Worm (Caenorhabditis elegans): ENCODE data around the gene eif-1.A.

Gene eif-1.A

DNA sequence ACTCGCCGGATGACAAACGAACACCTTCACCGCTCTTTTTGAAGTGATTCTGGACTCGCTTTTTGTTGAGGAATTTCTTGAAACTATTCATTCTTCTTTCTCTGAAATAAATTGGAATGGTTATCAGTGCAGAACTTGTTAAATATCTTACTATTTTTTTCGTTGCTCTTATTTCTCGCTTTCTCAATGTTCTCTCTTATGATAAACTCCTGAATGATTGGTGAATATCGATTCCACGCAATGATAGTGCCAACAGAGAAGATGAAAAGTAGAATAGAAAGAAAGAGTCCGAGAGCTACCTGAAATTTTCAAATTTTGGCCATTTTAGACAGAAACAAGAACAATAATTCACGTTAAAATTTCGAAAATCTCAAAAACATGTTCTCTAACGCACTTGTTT is 1.3 kb upstream of the eif-1.A start, which contains the start of gene ubxn-6:
Gene ubxn-6, minus strand, starts transcription at position 101 of the 400 bp plus-strand sequence.
- no peak for TF ChIP-seq unc-42 (tag; optimal IDR thresholded peaks at IDR 0.05)

DNA sequence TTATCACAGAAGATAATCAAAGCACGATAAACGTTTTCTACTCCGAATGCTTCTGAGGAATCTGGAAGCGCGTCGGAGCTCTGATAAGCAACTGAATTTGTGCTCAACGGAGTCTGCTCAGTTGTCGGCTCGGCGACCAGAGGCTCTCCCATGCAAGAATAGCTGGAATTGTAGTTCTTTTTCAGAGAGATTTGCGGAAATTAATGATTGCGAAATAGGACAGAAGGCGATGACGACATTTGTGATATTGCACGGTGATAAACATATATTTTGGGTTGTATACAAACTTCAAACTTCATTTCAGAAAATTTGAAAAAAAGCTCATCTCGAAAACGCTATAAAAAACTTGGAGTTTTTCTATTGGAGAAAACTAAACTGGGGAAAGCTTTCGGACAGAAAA is 921 bp upstream of the eif-1.A start, which contains the start of gene H06H21.37:
Gene H06H21.37, minus strand, starts transcription at position 162 of the 400 bp plus-strand sequence.
- TF ChIP-seq ceh-9 (tag; optimal IDR thresholded peaks at IDR 0.05): no peak
- no peak for TF ChIP-seq pat-9 (tag; optimal IDR thresholded peaks at IDR 0.05)
- TF ChIP-seq nfya-1 (tag; optimal IDR thresholded peaks at IDR 0.05): no peak
- TF ChIP-seq C38D4.7 (GFP tag; optimal IDR thresholded peaks at IDR 0.05): no peak
- TF ChIP-seq ama-1 (optimal IDR thresholded peaks at IDR 0.05): no peak

DNA sequence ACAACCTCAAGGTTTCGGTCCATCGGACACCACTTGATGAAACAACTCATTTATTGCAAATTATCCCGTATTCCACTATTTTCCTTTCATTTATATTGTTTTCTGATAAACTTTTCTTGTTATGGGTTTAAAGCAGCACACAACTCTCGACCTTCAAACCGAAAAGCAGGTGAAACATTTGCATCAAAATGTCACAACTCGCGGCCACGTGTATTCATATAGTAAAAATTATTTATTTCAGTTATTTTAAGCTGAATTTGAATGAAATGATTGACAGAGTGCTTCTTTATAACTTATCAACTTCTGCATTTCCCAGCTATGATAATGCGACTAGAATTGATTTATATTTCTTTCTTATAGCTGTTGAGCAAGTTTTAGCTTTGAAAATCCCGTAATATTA is 1.1 kb downstream of the eif-1.A start, which contains the start of gene srw-95:
Gene srw-95, plus strand, starts transcription at position 213 of the 400 bp plus-strand sequence.
- TF ChIP-seq syd-9 (tag; optimal IDR thresholded peaks at IDR 0.05): no peak
- TF ChIP-seq ceh-30 (tag; optimal IDR thresholded peaks at IDR 0.05): no peak
- no peak for TF ChIP-seq ceh-2 (tag; optimal IDR thresholded peaks at IDR 0.05)
- TF ChIP-seq ceh-18 (tag; optimal IDR thresholded peaks at IDR 0.05): no peak
- TF ChIP-seq mec-3 (tag; optimal IDR thresholded peaks at IDR 0.05; ENCODE audit: borderline replicate concordance): no peak
- TF ChIP-seq zip-5 (tag; optimal IDR thresholded peaks at IDR 0.05): no peak
- no peak for TF ChIP-seq pros-1 (tag; optimal IDR thresholded peaks at IDR 0.05)
- no peak for TF ChIP-seq sdc-2 (tag; optimal IDR thresholded peaks at IDR 0.05)
- no peak for TF ChIP-seq hlh-8 (tag; optimal IDR thresholded peaks at IDR 0.05)
- no peak for TF ChIP-seq odd-2 (tag; optimal IDR thresholded peaks at IDR 0.05)
- TF ChIP-seq Y22D7AL.16 (tag; optimal IDR thresholded peaks at IDR 0.05): no peak
- TF ChIP-seq F13H6.1 (tag; optimal IDR thresholded peaks at IDR 0.05): no peak
- TF ChIP-seq madf-2 (tag; optimal IDR thresholded peaks at IDR 0.05): no peak
- no peak for TF ChIP-seq elt-2 (tag; optimal IDR thresholded peaks at IDR 0.05)
- TF ChIP-seq fkh-10 (GFP tag; optimal IDR thresholded peaks at IDR 0.05): no peak
- TF ChIP-seq C08G9.2 (tag; optimal IDR thresholded peaks at IDR 0.05): no peak

DNA sequence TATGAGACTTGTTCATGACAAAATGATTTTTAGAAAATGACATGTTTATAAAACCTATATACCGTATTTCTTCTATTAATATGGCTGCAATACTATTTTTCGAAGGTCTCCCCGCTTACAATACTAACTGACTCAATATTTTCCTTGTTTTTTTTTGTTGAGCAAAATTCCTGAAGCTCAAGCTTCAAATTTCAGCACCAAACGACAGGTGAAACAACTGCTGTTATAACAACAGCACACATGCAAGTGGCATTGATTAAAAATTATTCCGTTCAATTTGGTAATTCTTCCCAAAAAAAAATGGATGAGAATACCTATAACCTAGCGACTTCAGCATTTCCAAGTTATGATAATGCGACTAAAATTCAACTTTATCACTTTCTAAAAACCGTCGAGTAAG is 3.5 kb downstream of the eif-1.A start, which contains the start of gene srw-94:
Gene srw-94, plus strand, starts transcription at position 301 of the 400 bp plus-strand sequence.
- no peak for TF ChIP-seq ceh-6 (GFP tag; optimal IDR thresholded peaks at IDR 0.05)
- TF ChIP-seq ceh-9 (tag; optimal IDR thresholded peaks at IDR 0.05): no peak
- no peak for TF ChIP-seq ceh-48 (tag; optimal IDR thresholded peaks at IDR 0.05)
- TF ChIP-seq hlh-15 (tag; optimal IDR thresholded peaks at IDR 0.05): no peak
- no peak for TF ChIP-seq K09A11.1 (tag; optimal IDR thresholded peaks at IDR 0.05; ENCODE audit: insufficient read depth)
- TF ChIP-seq pat-9 (tag; optimal IDR thresholded peaks at IDR 0.05): no peak
- no peak for TF ChIP-seq sdc-2 (tag; optimal IDR thresholded peaks at IDR 0.05)
- no peak for TF ChIP-seq elt-4 (tag; optimal IDR thresholded peaks at IDR 0.05)
- no peak for TF ChIP-seq npax-4 (tag; optimal IDR thresholded peaks at IDR 0.05)
- TF ChIP-seq ref-2 (tag; optimal IDR thresholded peaks at IDR 0.05): no peak
- TF ChIP-seq hlh-30 (tag; optimal IDR thresholded peaks at IDR 0.05; ENCODE audit: insufficient read depth): no peak
- no peak for TF ChIP-seq fax-1 (tag; optimal IDR thresholded peaks at IDR 0.05)
- no peak for TF ChIP-seq lim-6 (tag; optimal IDR thresholded peaks at IDR 0.05)
- no peak for TF ChIP-seq madf-2 (tag; optimal IDR thresholded peaks at IDR 0.05)
- TF ChIP-seq ceh-14 (tag; optimal IDR thresholded peaks at IDR 0.05): no peak
- no peak for TF ChIP-seq ceh-19 (GFP tag; optimal IDR thresholded peaks at IDR 0.05)
- TF ChIP-seq ama-1 (optimal IDR thresholded peaks at IDR 0.05): no peak
- TF ChIP-seq pha-2 (tag; optimal IDR thresholded peaks at IDR 0.05): no peak

DNA sequence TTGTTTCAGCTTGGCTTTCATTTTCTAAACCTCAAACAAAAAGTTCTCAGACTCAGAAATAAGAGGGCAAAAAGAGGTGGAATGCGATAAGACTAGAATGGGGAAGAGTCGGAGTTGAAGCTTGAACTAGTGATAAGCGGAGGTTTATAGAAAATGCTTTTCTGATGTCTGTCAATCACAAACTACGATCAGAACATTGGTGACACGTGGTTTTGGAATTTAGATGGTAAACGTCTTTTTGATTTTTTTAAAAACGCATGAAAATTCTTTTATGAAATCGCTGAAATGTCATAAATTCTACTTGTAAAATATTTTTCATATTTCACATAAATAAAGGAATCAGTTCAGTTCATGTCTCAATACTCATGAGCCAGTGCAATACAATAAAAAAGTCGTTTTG is 10.3 kb downstream of the eif-1.A start, which contains the start of gene H06H21.8:
Gene H06H21.8, minus strand, starts transcription at position 78 of the 400 bp plus-strand sequence.
- TF ChIP-seq dmd-4 (tag; optimal IDR thresholded peaks at IDR 0.05; ENCODE audit: borderline replicate concordance): no peak
- TF ChIP-seq C38D4.7 (GFP tag; optimal IDR thresholded peaks at IDR 0.05): no peak
- no peak for TF ChIP-seq hlh-8 (tag; optimal IDR thresholded peaks at IDR 0.05)
- TF ChIP-seq sdc-2 (tag; optimal IDR thresholded peaks at IDR 0.05): no peak
- no peak for TF ChIP-seq nhr-11 (tag; optimal IDR thresholded peaks at IDR 0.05)
- no peak for TF ChIP-seq npax-4 (tag; optimal IDR thresholded peaks at IDR 0.05)
- no peak for TF ChIP-seq sox-2 (GFP tag; IDR thresholded peaks at IDR 0.05)
- TF ChIP-seq rnt-1 (tag; optimal IDR thresholded peaks at IDR 0.05): no peak
- no peak for TF ChIP-seq pha-2 (tag; optimal IDR thresholded peaks at IDR 0.05)
- no peak for TF ChIP-seq unc-55 (GFP tag; optimal IDR thresholded peaks at IDR 0.05)
- TF ChIP-seq syd-9 (tag; optimal IDR thresholded peaks at IDR 0.05): no peak
- no peak for TF ChIP-seq F13H6.1 (tag; optimal IDR thresholded peaks at IDR 0.05)
- no peak for TF ChIP-seq hlh-15 (tag; optimal IDR thresholded peaks at IDR 0.05)
- no peak for TF ChIP-seq madf-2 (tag; optimal IDR thresholded peaks at IDR 0.05)
- TF ChIP-seq fkh-10 (GFP tag; optimal IDR thresholded peaks at IDR 0.05): no peak
- no peak for TF ChIP-seq ztf-16 (tag; optimal IDR thresholded peaks at IDR 0.05)
